Fruit fly (Drosophila melanogaster): ENCODE results near the gene Pcyt2.

- no peak for TF ChIP-seq CG8478 (optimal IDR thresholded peaks at IDR 0.05)
- no peak for TF ChIP-seq CTCF (optimal IDR thresholded peaks at IDR 0.05)
These were observed 15.2 kb downstream of the Pcyt2 start, which contains the start of gene CG7879 for dm6 chr3L:1568225-1569161.
